Worm (Caenorhabditis elegans): ENCODE data around the gene C02F5.2.
A peak's percentile ranks its signal among the peaks of the same experiment; 100 is the strongest.

Gene C02F5.2

ce11 chrIII:8275871-8276270 lies 26.5 kb downstream of the C02F5.2 start, which contains the start of gene clec-160:
clec-160 (minus strand) TSS chrIII:8275971.
- TF ChIP-seq odd-2 (tag; optimal IDR thresholded peaks at IDR 0.05), result no peak
- TF ChIP-seq ceh-34 (tag; optimal IDR thresholded peaks at IDR 0.05), result no peak
- no peak for TF ChIP-seq ceh-14 (tag; optimal IDR thresholded peaks at IDR 0.05)
- no peak for TF ChIP-seq C38D4.7 (GFP tag; optimal IDR thresholded peaks at IDR 0.05)
- no peak for TF ChIP-seq ceh-19 (GFP tag; optimal IDR thresholded peaks at IDR 0.05)
- no peak for TF ChIP-seq ceh-31 (tag; optimal IDR thresholded peaks at IDR 0.05)
- TF ChIP-seq pat-9 (tag; optimal IDR thresholded peaks at IDR 0.05), result no peak
- no peak for TF ChIP-seq che-1 (tag; optimal IDR thresholded peaks at IDR 0.05)
- no peak for TF ChIP-seq mec-3 (tag; optimal IDR thresholded peaks at IDR 0.05; ENCODE audit: borderline replicate concordance)
- no peak for TF ChIP-seq ttx-3 (tag; optimal IDR thresholded peaks at IDR 0.05)
- no peak for TF ChIP-seq nhr-11 (tag; optimal IDR thresholded peaks at IDR 0.05)
- TF ChIP-seq zip-5 (tag; optimal IDR thresholded peaks at IDR 0.05), result no peak
- TF ChIP-seq ztf-16 (tag; optimal IDR thresholded peaks at IDR 0.05), result no peak

ce11 chrIII:8278801-8279200 lies 29.4 kb downstream of the C02F5.2 start, which contains the start of gene mig-10:
mig-10 (plus strand) TSS chrIII:8279101.
- no peak for TF ChIP-seq unc-3 (GFP tag; conservative IDR thresholded peaks at IDR 0.05)
- no peak for TF ChIP-seq unc-3 (tag; optimal IDR thresholded peaks at IDR 0.05)
- no peak for TF ChIP-seq ceh-19 (GFP tag; optimal IDR thresholded peaks at IDR 0.05)
- TF ChIP-seq nfya-1 (tag; optimal IDR thresholded peaks at IDR 0.05), result no peak
- no peak for TF ChIP-seq dmd-4 (tag; optimal IDR thresholded peaks at IDR 0.05; ENCODE audit: borderline replicate concordance)
- no peak for TF ChIP-seq madf-2 (tag; optimal IDR thresholded peaks at IDR 0.05)
- no peak for TF ChIP-seq ceh-45 (GFP tag; IDR thresholded peaks at IDR 0.05)
- TF ChIP-seq ceh-34 (tag; optimal IDR thresholded peaks at IDR 0.05), result no peak
- no peak for TF ChIP-seq ceh-48 (tag; optimal IDR thresholded peaks at IDR 0.05)
- no peak for TF ChIP-seq fkh-10 (GFP tag; optimal IDR thresholded peaks at IDR 0.05)
- TF ChIP-seq pax-1 (tag; optimal IDR thresholded peaks at IDR 0.05), result no peak
- no peak for TF ChIP-seq unc-55 (GFP tag; optimal IDR thresholded peaks at IDR 0.05)
- TF ChIP-seq unc-86 (tag; optimal IDR thresholded peaks at IDR 0.05), result no peak
- TF ChIP-seq pag-3 (tag; optimal IDR thresholded peaks at IDR 0.05; ENCODE audit: borderline replicate concordance), result no peak
- TF ChIP-seq ceh-18 (tag; optimal IDR thresholded peaks at IDR 0.05), result no peak
- TF ChIP-seq nhr-232 (tag; optimal IDR thresholded peaks at IDR 0.05), result no peak
- TF ChIP-seq dve-1 (tag; optimal IDR thresholded peaks at IDR 0.05), result no peak
- no peak for TF ChIP-seq ceh-6 (GFP tag; optimal IDR thresholded peaks at IDR 0.05)
- TF ChIP-seq K09A11.1 (tag; optimal IDR thresholded peaks at IDR 0.05; ENCODE audit: insufficient read depth), result no peak
- no peak for TF ChIP-seq ceh-31 (tag; optimal IDR thresholded peaks at IDR 0.05)

ce11 chrIII:8279567-8279966 lies 30.1 kb downstream of the C02F5.2 start:
- no peak for TF ChIP-seq pros-1 (tag; optimal IDR thresholded peaks at IDR 0.05)
- TF ChIP-seq ceh-34 (tag; optimal IDR thresholded peaks at IDR 0.05), result no peak
- no peak for TF ChIP-seq C08G9.2 (tag; optimal IDR thresholded peaks at IDR 0.05)
- no peak for TF ChIP-seq ceh-24 (tag; optimal IDR thresholded peaks at IDR 0.05)
- TF ChIP-seq pat-9 (tag; optimal IDR thresholded peaks at IDR 0.05), result no peak
- TF ChIP-seq pax-1 (tag; optimal IDR thresholded peaks at IDR 0.05), result no peak
- TF ChIP-seq tbx-7 (tag; optimal IDR thresholded peaks at IDR 0.05), result no peak
- TF ChIP-seq pqm-1 (tag; optimal IDR thresholded peaks at IDR 0.05), result no peak
- TF ChIP-seq unc-55 (GFP tag; optimal IDR thresholded peaks at IDR 0.05), result peak; percentile 19
- no peak for TF ChIP-seq hlh-13 (GFP tag; optimal IDR thresholded peaks at IDR 0.05)
- no peak for TF ChIP-seq nfya-1 (tag; optimal IDR thresholded peaks at IDR 0.05)
- TF ChIP-seq F13H6.1 (tag; optimal IDR thresholded peaks at IDR 0.05), result no peak
- TF ChIP-seq unc-3 (GFP tag; conservative IDR thresholded peaks at IDR 0.05), result no peak
- no peak for TF ChIP-seq unc-3 (tag; optimal IDR thresholded peaks at IDR 0.05)
- no peak for TF ChIP-seq ref-2 (tag; optimal IDR thresholded peaks at IDR 0.05)
- TF ChIP-seq dve-1 (tag; optimal IDR thresholded peaks at IDR 0.05), result no peak
- no peak for TF ChIP-seq hlh-6 (tag; optimal IDR thresholded peaks at IDR 0.05)
- no peak for TF ChIP-seq lim-6 (tag; optimal IDR thresholded peaks at IDR 0.05)
- TF ChIP-seq madf-2 (tag; optimal IDR thresholded peaks at IDR 0.05), result no peak
- peak; percentile 21 for TF ChIP-seq elt-2 (tag; optimal IDR thresholded peaks at IDR 0.05)
- no peak for TF ChIP-seq syd-9 (tag; optimal IDR thresholded peaks at IDR 0.05)
- TF ChIP-seq unc-42 (tag; optimal IDR thresholded peaks at IDR 0.05), result peak; percentile 55

Measured in whole organism, late embryonic.